Worm (Caenorhabditis elegans) whole organism, late embryonic: ENCODE results near the gene R166.2.

Experiments used
- C38D4.7 ChIP-seq: fragments of 200-800 bp; sonication (Bioruptor generic); optimal IDR thresholded peaks from 2 replicates; lab custom pipeline; 2018; ENCODE audit warnings: mild to moderate bottlenecking, missing genetic modification characterization, moderate library complexity, missing compliant biosample characterization
- Y22D7AL.16 ChIP-seq: sonication (generic microtip); optimal IDR thresholded peaks from 2 replicates; lab custom pipeline; 2016; ENCODE audit warnings: missing genetic modification characterization, missing compliant biosample characterization
- ceh-2 ChIP-seq: sonication (generic microtip); optimal IDR thresholded peaks from 2 replicates; lab custom pipeline; 2016; ENCODE audit warnings: missing genotype, missing genetic modification characterization, missing compliant biosample characterization
- ceh-22 ChIP-seq: sonication (generic microtip); optimal IDR thresholded peaks from 2 replicates; lab custom pipeline; 2017; ENCODE audit warnings: missing biosample characterization, missing genetic modification characterization
- ceh-45 ChIP-seq: fragments of 200-800 bp; sonication (Bioruptor generic); IDR thresholded peaks from 2 replicates; pipeline ENCODE4 v1.3.6; 2022; ENCODE audit warnings: missing genetic modification reagents, missing genetic modification characterization, missing compliant biosample characterization
- ceh-9 ChIP-seq: sonication (generic microtip); optimal IDR thresholded peaks from 2 replicates; lab custom pipeline; 2016; ENCODE audit warnings: mild to moderate bottlenecking, missing genetic modification characterization, inconsistent platforms, missing compliant biosample characterization
- fkh-10 ChIP-seq: fragments of 150-350 bp; optimal IDR thresholded peaks from 2 replicates; lab custom pipeline; 2014; ENCODE audit warnings: missing biosample characterization, missing genetic modification reagents, missing genetic modification characterization
- nhr-11 ChIP-seq: fragments of 150-350 bp; optimal IDR thresholded peaks from 2 replicates; lab custom pipeline; 2014; ENCODE audit warnings: missing biosample characterization, missing genetic modification characterization
- nhr-232 ChIP-seq: sonication (generic microtip); optimal IDR thresholded peaks from 2 replicates; lab custom pipeline; 2016; ENCODE audit warnings: missing genetic modification characterization, missing compliant biosample characterization
- rnt-1 ChIP-seq: sonication (generic microtip); optimal IDR thresholded peaks from 2 replicates; lab custom pipeline; 2016; ENCODE audit warnings: missing genetic modification characterization, missing compliant biosample characterization
- sox-2 ChIP-seq: fragments of 200-800 bp; sonication (Bioruptor generic); IDR thresholded peaks from 2 replicates; pipeline ENCODE4 v1.3.6; 2022; ENCODE audit warnings: missing genetic modification reagents, missing genetic modification characterization, missing compliant biosample characterization
- sox-4 ChIP-seq: sonication (generic microtip); optimal IDR thresholded peaks from 2 replicates; lab custom pipeline; 2017; ENCODE audit warnings: mild to moderate bottlenecking, missing genetic modification characterization, inconsistent platforms, missing compliant biosample characterization
- unc-86 ChIP-seq: sonication (generic microtip); optimal IDR thresholded peaks from 2 replicates; lab custom pipeline; 2016; ENCODE audit warnings: missing genetic modification characterization, missing compliant biosample characterization

DNA sequence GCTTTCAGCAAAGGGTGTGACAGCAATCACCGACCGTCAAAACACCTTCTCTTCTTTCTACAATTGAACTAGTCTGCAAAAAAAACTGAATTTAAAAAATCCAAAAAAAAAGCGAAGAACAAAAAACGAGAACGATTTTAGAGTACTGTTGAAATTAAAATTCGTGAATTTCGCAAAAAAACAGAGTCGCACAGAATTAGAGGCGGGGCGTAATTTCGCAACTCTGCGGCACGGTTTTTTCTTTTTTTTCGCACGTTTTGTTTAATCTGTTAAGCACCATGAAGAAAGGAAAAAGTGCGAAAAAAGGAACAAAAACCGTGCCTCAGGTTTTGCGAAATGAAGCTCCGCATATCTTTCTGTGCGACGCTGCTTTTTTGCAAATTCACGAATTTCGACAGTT lies 17.5 kb upstream of the R166.2 start, which contains the start of gene mnk-1:
- TF ChIP-seq ceh-45 (GFP tag; lab: Robert Waterston, UW) (no peak), C38D4.7 (GFP tag; lab: Kevin White, UChicago) (no peak), fkh-10 (GFP tag; lab: Kevin White, UChicago) (no peak), sox-2 (GFP tag; lab: Robert Waterston, UW) (no peak), ceh-2 (tag; lab: Kevin White, UChicago) (no peak), nhr-232 (tag; lab: Kevin White, UChicago) (no peak), ceh-9 (tag; lab: Kevin White, UChicago) (no peak), sox-4 (tag; lab: Kevin White, UChicago) (no peak), ceh-22 (tag; lab: Kevin White, UChicago) (no peak), nhr-11 (tag; lab: Kevin White, UChicago) (no peak), unc-86 (tag; lab: Kevin White, UChicago) (no peak), Y22D7AL.16 (no peak), rnt-1 (tag; lab: Kevin White, UChicago) (no peak)
